Fruit fly (Drosophila melanogaster) whole organism, embryonic: ENCODE data around the gene CG14982.
A peak's percentile ranks its signal among the peaks of the same experiment; 100 is the strongest.

Source experiments
- ATbp ChIP-seq: fragments of 200-800 bp; sonication (Bioruptor generic); optimal IDR thresholded peaks from 2 replicates; lab custom pipeline; 2017; ENCODE audit warnings: missing biosample characterization, mild to moderate bottlenecking, missing genetic modification characterization, missing genetic modification reagents
- BtbVII ChIP-seq: fragments of 200-800 bp; sonication (Bioruptor generic); optimal IDR thresholded peaks from 3 replicates; lab custom pipeline; 2017; ENCODE audit warnings: missing biosample characterization, mild to moderate bottlenecking, missing genetic modification characterization
- CG10462 ChIP-seq: fragments of 200-800 bp; sonication (Bioruptor generic); optimal IDR thresholded peaks from 2 replicates; lab custom pipeline; 2016; ENCODE audit warnings: missing biosample characterization, missing genetic modification characterization
- CG12744 ChIP-seq: fragments of 200-800 bp; sonication (Bioruptor generic); optimal IDR thresholded peaks from 2 replicates; lab custom pipeline; 2016; ENCODE audit warnings: missing biosample characterization, missing genetic modification characterization
- CG13424 ChIP-seq: fragments of 200-800 bp; sonication (Bioruptor generic); optimal IDR thresholded peaks from 2 replicates; lab custom pipeline; 2019; ENCODE audit warnings: missing biosample characterization, mild to moderate bottlenecking, missing genetic modification characterization, moderate library complexity
- CG15696 ChIP-seq: fragments of 200-800 bp; sonication (Bioruptor generic); optimal IDR thresholded peaks from 2 replicates; lab custom pipeline; 2019; ENCODE audit warnings: missing biosample characterization, mild to moderate bottlenecking, missing genetic modification characterization, moderate library complexity
- CG16813 ChIP-seq: fragments of 200-800 bp; sonication (Bioruptor generic); IDR thresholded peaks from 3 replicates; pipeline ENCODE4 v1.3.6; 2022; ENCODE audit warnings: missing biosample characterization, missing genetic modification characterization; ENCODE audit not compliant: partially characterized antibody
- CG2129 ChIP-seq: fragments of 200-800 bp; sonication (Bioruptor generic); IDR thresholded peaks from 2 replicates; pipeline ENCODE4 v1.3.6; 2022; ENCODE audit warnings: missing biosample characterization, missing genetic modification characterization; ENCODE audit not compliant: partially characterized antibody
- CG2889 ChIP-seq: fragments of 200-800 bp; sonication (Bioruptor generic); IDR thresholded peaks from 3 replicates; pipeline ENCODE4 v1.3.6; 2022; ENCODE audit warnings: missing biosample characterization, missing genetic modification characterization
- CG30403 ChIP-seq: fragments of 200-800 bp; sonication (Bioruptor generic); optimal IDR thresholded peaks from 3 replicates; lab custom pipeline; 2016; ENCODE audit warnings: missing biosample characterization, missing genetic modification characterization
- CG3065 ChIP-seq: fragments of 200-800 bp; sonication (Bioruptor generic); optimal IDR thresholded peaks from 2 replicates; lab custom pipeline; 2016; ENCODE audit warnings: missing biosample characterization, missing genetic modification characterization
- CG34376 ChIP-seq: fragments of 200-800 bp; sonication (Bioruptor generic); optimal IDR thresholded peaks from 2 replicates; lab custom pipeline; 2018; ENCODE audit warnings: missing biosample characterization, mild to moderate bottlenecking, missing genetic modification characterization
- CG4328 ChIP-seq: fragments of 200-800 bp; sonication (Bioruptor generic); optimal IDR thresholded peaks from 3 replicates; lab custom pipeline; 2017; ENCODE audit warnings: missing biosample characterization, missing genetic modification reagents, missing genetic modification characterization
- CG43689 ChIP-seq: fragments of 200-800 bp; sonication (Bioruptor generic); IDR thresholded peaks from 2 replicates; pipeline ENCODE4 v1.3.6; 2022; ENCODE audit warnings: missing biosample characterization, missing genetic modification characterization
- CG5245 ChIP-seq: fragments of 200-800 bp; sonication (Bioruptor generic); optimal IDR thresholded peaks from 3 replicates; lab custom pipeline; 2016; ENCODE audit warnings: missing biosample characterization, missing genetic modification characterization
- CG6254 ChIP-seq: fragments of 200-800 bp; sonication (Bioruptor generic); optimal IDR thresholded peaks from 3 replicates; lab custom pipeline; 2017; ENCODE audit warnings: mild to moderate bottlenecking, missing biosample characterization, missing genetic modification reagents, missing genetic modification characterization
- CG6791 ChIP-seq: fragments of 200-800 bp; sonication (Bioruptor generic); IDR thresholded peaks from 3 replicates; pipeline ENCODE4 v1.3.6; 2022; ENCODE audit warnings: missing biosample characterization, missing genetic modification characterization; ENCODE audit not compliant: partially characterized antibody
- CG7271 ChIP-seq: fragments of 200-800 bp; sonication (Bioruptor generic); optimal IDR thresholded peaks from 2 replicates; lab custom pipeline; 2018; ENCODE audit warnings: missing biosample characterization, mild to moderate bottlenecking, missing genetic modification characterization, moderate library complexity
- CG8924 ChIP-seq: fragments of 200-800 bp; optimal IDR thresholded peaks from 3 replicates; lab custom pipeline; 2019; ENCODE audit warnings: missing biosample characterization, mild to moderate bottlenecking, missing genetic modification characterization, moderate library complexity
- CG9609 ChIP-seq: fragments of 200-800 bp; sonication (Bioruptor generic); optimal IDR thresholded peaks from 3 replicates; lab custom pipeline; 2016; ENCODE audit warnings: missing biosample characterization, missing genetic modification characterization
- Doc2 ChIP-seq: fragments of 200-800 bp; sonication (Bioruptor generic); IDR thresholded peaks from 2 replicates; pipeline ENCODE4 v1.3.6; 2022; ENCODE audit warnings: missing biosample characterization, missing genetic modification characterization
- Doc3 ChIP-seq: fragments of 200-800 bp; sonication (Bioruptor generic); IDR thresholded peaks from 3 replicates; pipeline ENCODE4 v1.3.6; 2022; ENCODE audit warnings: missing biosample characterization, missing genetic modification characterization; ENCODE audit not compliant: partially characterized antibody
- E2f1 ChIP-seq: fragments of 200-800 bp; sonication (Bioruptor generic); IDR thresholded peaks from 2 replicates; pipeline ENCODE4 v1.3.6; 2022; ENCODE audit warnings: missing biosample characterization, missing genetic modification characterization
- Fer2 ChIP-seq: fragments of 200-800 bp; sonication (Bioruptor generic); optimal IDR thresholded peaks from 2 replicates; lab custom pipeline; 2018; ENCODE audit warnings: missing biosample characterization, mild to moderate bottlenecking, missing genetic modification characterization, moderate library complexity
- Hand ChIP-seq: fragments of 200-800 bp; sonication (Bioruptor generic); optimal IDR thresholded peaks from 2 replicates; lab custom pipeline; 2017; ENCODE audit warnings: mild to moderate bottlenecking, missing biosample characterization, missing genetic modification reagents, missing genetic modification characterization
- Lhr ChIP-seq: fragments of 200-800 bp; sonication (Bioruptor generic); optimal IDR thresholded peaks from 3 replicates; lab custom pipeline; 2017; ENCODE audit warnings: mild to moderate bottlenecking, missing biosample characterization, missing genetic modification reagents, missing genetic modification characterization
- Max ChIP-seq: fragments of 200-800 bp; sonication (Bioruptor generic); optimal IDR thresholded peaks from 2 replicates; lab custom pipeline; 2016; ENCODE audit warnings: missing biosample characterization, mild to moderate bottlenecking, missing genetic modification characterization
- Nf-YB ChIP-seq: fragments of 200-800 bp; sonication (Bioruptor generic); optimal IDR thresholded peaks from 3 replicates; lab custom pipeline; 2019; ENCODE audit warnings: missing biosample characterization, mild to moderate bottlenecking, missing genetic modification characterization, moderate library complexity
- Ravus ChIP-seq: fragments of 200-800 bp; sonication (Bioruptor generic); IDR thresholded peaks from 2 replicates; pipeline ENCODE4 v1.3.6; 2022; ENCODE audit warnings: missing biosample characterization, missing genetic modification characterization
- Sox100B ChIP-seq: fragments of 200-800 bp; sonication (Bioruptor generic); optimal IDR thresholded peaks from 3 replicates; lab custom pipeline; 2018; ENCODE audit warnings: missing biosample characterization, mild to moderate bottlenecking, missing genetic modification characterization
- Taf1 ChIP-seq: fragments of 200-800 bp; sonication (Bioruptor generic); IDR thresholded peaks from 2 replicates; pipeline ENCODE4 v1.3.6; 2022; ENCODE audit warnings: missing biosample characterization, missing genetic modification characterization
- Xbp1 ChIP-seq: fragments of 200-800 bp; sonication (Bioruptor generic); optimal IDR thresholded peaks from 3 replicates; lab custom pipeline; 2016; ENCODE audit warnings: missing biosample characterization, mild to moderate bottlenecking, missing genetic modification characterization
- ac ChIP-seq: fragments of 200-800 bp; sonication (Bioruptor generic); optimal IDR thresholded peaks from 3 replicates; lab custom pipeline; 2017; ENCODE audit warnings: missing biosample characterization, mild to moderate bottlenecking, missing genetic modification characterization
- al ChIP-seq: fragments of 200-800 bp; sonication (Bioruptor generic); IDR thresholded peaks from 2 replicates; pipeline ENCODE4 v1.3.6; 2022; ENCODE audit warnings: missing biosample characterization, missing genetic modification characterization
- ash1 ChIP-seq: fragments of 200-800 bp; sonication (Bioruptor generic); optimal IDR thresholded peaks from 2 replicates; lab custom pipeline; 2018; ENCODE audit warnings: missing biosample characterization, mild to moderate bottlenecking, missing genetic modification characterization
- br ChIP-seq: fragments of >200 bp; optimal IDR thresholded peaks from 2 replicates; lab custom pipeline; 2017
- croc ChIP-seq: fragments of 200-800 bp; sonication (Bioruptor generic); conservative IDR thresholded peaks from 3 replicates; pipeline ENCODE4 v1.3.6; 2022; ENCODE audit warnings: missing biosample characterization, missing genetic modification characterization
- dati ChIP-seq: fragments of 200-800 bp; sonication (Bioruptor generic); IDR thresholded peaks from 2 replicates; pipeline ENCODE4 v1.3.6; 2022; ENCODE audit warnings: missing biosample characterization, missing genetic modification characterization
- fu2 ChIP-seq: fragments of 200-800 bp; sonication (Bioruptor generic); optimal IDR thresholded peaks from 2 replicates; lab custom pipeline; 2016; ENCODE audit warnings: missing biosample characterization, missing genetic modification characterization
- grau ChIP-seq: fragments of 200-800 bp; optimal IDR thresholded peaks from 3 replicates; lab custom pipeline; 2019; ENCODE audit warnings: missing biosample characterization, mild to moderate bottlenecking, missing genetic modification characterization, moderate library complexity
- jigr1 ChIP-seq: fragments of 200-800 bp; sonication (Bioruptor generic); IDR thresholded peaks from 3 replicates; pipeline ENCODE4 v1.3.6; 2022; ENCODE audit warnings: missing biosample characterization, missing genetic modification characterization
- kah ChIP-seq: fragments of 200-800 bp; sonication (Bioruptor generic); optimal IDR thresholded peaks from 2 replicates; lab custom pipeline; 2018; ENCODE audit warnings: missing biosample characterization, mild to moderate bottlenecking, missing genetic modification characterization
- peb ChIP-seq: fragments of 200-800 bp; sonication (Bioruptor generic); IDR thresholded peaks from 2 replicates; pipeline ENCODE4 v1.3.6; 2022; ENCODE audit warnings: missing biosample characterization, missing genetic modification characterization
- pzg ChIP-seq: fragments of 200-800 bp; sonication (Bioruptor generic); optimal IDR thresholded peaks from 3 replicates; lab custom pipeline; 2018; ENCODE audit warnings: missing biosample characterization, mild to moderate bottlenecking, missing genetic modification characterization, moderate library complexity
- sisA ChIP-seq: fragments of 200-800 bp; sonication (Bioruptor generic); IDR thresholded peaks from 2 replicates; pipeline ENCODE4 v1.3.6; 2022; ENCODE audit warnings: missing biosample characterization, missing genetic modification characterization
- sob ChIP-seq: fragments of 200-800 bp; sonication (Bioruptor generic); IDR thresholded peaks from 2 replicates; pipeline ENCODE4 v1.3.6; 2022; ENCODE audit warnings: missing biosample characterization, missing genetic modification characterization
- sqz ChIP-seq: fragments of 200-800 bp; sonication (Bioruptor generic); optimal IDR thresholded peaks from 3 replicates; lab custom pipeline; 2018; ENCODE audit warnings: missing biosample characterization, mild to moderate bottlenecking, missing genetic modification characterization
- tna ChIP-seq: fragments of 200-800 bp; sonication (Bioruptor generic); IDR thresholded peaks from 2 replicates; pipeline ENCODE4 v1.3.6; 2022; ENCODE audit warnings: missing biosample characterization, missing genetic modification characterization; ENCODE audit not compliant: partially characterized antibody
- toy ChIP-seq: fragments of 200-800 bp; sonication (Bioruptor generic); IDR thresholded peaks from 2 replicates; pipeline ENCODE4 v1.3.6; 2022; ENCODE audit warnings: missing biosample characterization, missing genetic modification characterization
- vfl ChIP-seq: fragments of 200-800 bp; sonication (Bioruptor generic); optimal IDR thresholded peaks from 2 replicates; lab custom pipeline; 2016; ENCODE audit warnings: missing biosample characterization, missing genetic modification characterization
- zen2 ChIP-seq: fragments of 200-800 bp; sonication (Bioruptor generic); IDR thresholded peaks from 3 replicates; pipeline ENCODE4 v1.3.6; 2022; ENCODE audit warnings: missing biosample characterization, missing genetic modification characterization; ENCODE audit not compliant: partially characterized antibody

CG14982 gene

dm6 chr3L:3898978-3899377 lies 43.5 kb upstream of the CG14982 start, which contains the start of gene Ccz1 (continued):
- TF ChIP-seq br (no peak), CG6254 (GFP tag; lab: Kevin White, UChicago) (no peak), CG5245 (GFP tag; lab: Kevin White, UChicago) (peak; percentile 33), CG30403 (GFP tag; lab: Kevin White, UChicago) (peak; percentile 59), Ravus (GFP tag; lab: Robert Waterston, UW) (no peak), sqz (peak; percentile 56), sob (GFP tag; lab: Robert Waterston, UW) (no peak), croc (peak; percentile 18; the same call in 1 of the 3 replicates), CG10462 (GFP tag; lab: Kevin White, UChicago) (peak; percentile 59), tna (no peak), E2f1 (GFP tag; lab: Robert Waterston, UW) (no peak), jigr1 (GFP tag; lab: Robert Waterston, UW) (no peak), CG16813 (GFP tag; lab: Robert Waterston, UW) (no peak), CG13424 (tag; lab: Kevin White, UChicago) (peak; percentile 71), ac (GFP tag; lab: Kevin White, UChicago) (peak; percentile 7), zen2 (no peak), CG15696 (peak; percentile 87), vfl (GFP tag; lab: Kevin White, UChicago) (peak; percentile 50), CG8924 (tag; lab: Kevin White, UChicago) (peak; percentile 39), grau (tag; lab: Kevin White, UChicago) (peak; percentile 47), CG2129 (no peak), toy (GFP tag; lab: Robert Waterston, UW) (no peak), Doc2 (no peak), sisA (GFP tag; lab: Robert Waterston, UW) (no peak), Xbp1 (GFP tag; lab: Kevin White, UChicago) (peak; percentile 51), Max (GFP tag; lab: Kevin White, UChicago) (peak; percentile 67), CG2889 (GFP tag; lab: Robert Waterston, UW) (no peak), CG6791 (GFP tag; lab: Robert Waterston, UW) (no peak), pzg (GFP tag; lab: Kevin White, UChicago) (peak; percentile 62), peb (GFP tag; lab: Robert Waterston, UW) (no peak), Nf-YB (GFP tag; lab: Kevin White, UChicago) (peak; percentile 25), dati (GFP tag; lab: Robert Waterston, UW) (no peak), CG4328 (GFP tag; lab: Kevin White, UChicago) (peak; percentile 67), Sox100B (GFP tag; lab: Kevin White, UChicago) (peak; percentile 61), ash1 (no peak), fu2 (GFP tag; lab: Kevin White, UChicago) (peak; percentile 54), CG3065 (peak; percentile 42), BtbVII (GFP tag; lab: Kevin White, UChicago) (no peak), Taf1 (GFP tag; lab: Robert Waterston, UW) (no peak), CG34376 (GFP tag; lab: Kevin White, UChicago) (peak; percentile 57), Doc3 (GFP tag; lab: Robert Waterston, UW) (no peak), CG9609 (peak; percentile 61), CG43689 (no peak), CG7271 (tag; lab: Kevin White, UChicago) (no peak), Lhr (GFP tag; lab: Kevin White, UChicago) (peak; percentile 67), CG12744 (GFP tag; lab: Kevin White, UChicago) (peak; percentile 66), al (GFP tag; lab: Robert Waterston, UW) (no peak), kah (GFP tag; lab: Kevin White, UChicago) (no peak), Fer2 (tag; lab: Kevin White, UChicago) (peak; percentile 25), ATbp (GFP tag; lab: Kevin White, UChicago) (peak; percentile 80), Hand (GFP tag; lab: Kevin White, UChicago) (no peak)
